Fruit fly (Drosophila melanogaster) whole organism, embryonic: ENCODE data around the gene CG8560.

ENCODE experiments used
- Asciz ChIP-seq: fragments of 200-800 bp; sonication (Bioruptor generic); optimal IDR thresholded peaks from 2 replicates; lab custom pipeline; 2017; ENCODE audit warnings: missing biosample characterization, mild to moderate bottlenecking, missing genetic modification characterization, missing genetic modification reagents
- Awh ChIP-seq: fragments of 200-800 bp; sonication (Bioruptor generic); IDR thresholded peaks from 2 replicates; pipeline ENCODE4, ENCODE4 v1.3.6; 2022; ENCODE audit warnings: missing biosample characterization, missing genetic modification characterization
- CG10147 ChIP-seq: fragments of 200-800 bp; sonication (Bioruptor generic); optimal IDR thresholded peaks from 2 replicates; lab custom pipeline; 2019; ENCODE audit warnings: missing biosample characterization, mild to moderate bottlenecking, missing genetic modification characterization, moderate library complexity
- CG10366 ChIP-seq: fragments of 200-800 bp; sonication (Bioruptor generic); IDR thresholded peaks from 2 replicates; pipeline ENCODE4 v1.3.6; 2022; ENCODE audit warnings: missing biosample characterization, missing genetic modification characterization
- CG12104 ChIP-seq: fragments of 200-800 bp; sonication (Bioruptor generic); optimal IDR thresholded peaks from 3 replicates; lab custom pipeline; 2016; ENCODE audit warnings: missing biosample characterization, missing genetic modification characterization
- CG12155 ChIP-seq: fragments of 200-800 bp; sonication (Bioruptor generic); optimal IDR thresholded peaks from 3 replicates; lab custom pipeline; 2016; ENCODE audit warnings: missing biosample characterization, missing genetic modification characterization
- CG13123 ChIP-seq: fragments of 200-800 bp; sonication (Bioruptor generic); optimal IDR thresholded peaks from 2 replicates; lab custom pipeline; 2016; ENCODE audit warnings: missing biosample characterization, missing genetic modification characterization
- CG13296 ChIP-seq: fragments of 200-800 bp; sonication (Bioruptor generic); optimal IDR thresholded peaks from 3 replicates; lab custom pipeline; 2018; ENCODE audit warnings: missing biosample characterization, mild to moderate bottlenecking, missing genetic modification characterization
- CG13424 ChIP-seq: fragments of 200-800 bp; sonication (Bioruptor generic); optimal IDR thresholded peaks from 2 replicates; lab custom pipeline; 2019; ENCODE audit warnings: missing biosample characterization, mild to moderate bottlenecking, missing genetic modification characterization, moderate library complexity
- CG13624 ChIP-seq: fragments of 200-800 bp; sonication (Bioruptor generic); optimal IDR thresholded peaks from 2 replicates; lab custom pipeline; 2016; ENCODE audit warnings: missing biosample characterization, missing genetic modification characterization
- CG15514 ChIP-seq: fragments of 200-800 bp; sonication (Bioruptor generic); optimal IDR thresholded peaks from 3 replicates; lab custom pipeline; 2017; ENCODE audit warnings: missing biosample characterization, missing genetic modification characterization, mild to moderate bottlenecking, moderate library complexity, missing genetic modification reagents
- CG1602 ChIP-seq: fragments of 200-800 bp; sonication (Bioruptor generic); optimal IDR thresholded peaks from 3 replicates; lab custom pipeline; 2016; ENCODE audit warnings: missing biosample characterization, missing genetic modification characterization
- CG17186 ChIP-seq: fragments of 200-800 bp; sonication (Bioruptor generic); optimal IDR thresholded peaks from 3 replicates; lab custom pipeline; 2017; ENCODE audit warnings: missing biosample characterization, missing genetic modification reagents, missing genetic modification characterization
- CG18619 ChIP-seq: fragments of 200-800 bp; sonication (Bioruptor generic); optimal IDR thresholded peaks from 3 replicates; lab custom pipeline; 2017; ENCODE audit warnings: missing biosample characterization, mild to moderate bottlenecking, missing genetic modification characterization
- CG4424 ChIP-seq: fragments of 200-800 bp; sonication (Bioruptor generic); optimal IDR thresholded peaks from 3 replicates; lab custom pipeline; 2016; ENCODE audit warnings: missing biosample characterization, missing genetic modification characterization
- CG5180 ChIP-seq: fragments of 200-800 bp; sonication (Bioruptor generic); optimal IDR thresholded peaks from 3 replicates; lab custom pipeline; 2017; ENCODE audit warnings: missing biosample characterization, missing genetic modification characterization, mild to moderate bottlenecking, moderate library complexity, missing genetic modification reagents
- CG6654 ChIP-seq: fragments of 200-800 bp; sonication (Bioruptor generic); optimal IDR thresholded peaks from 2 replicates; lab custom pipeline; 2017; ENCODE audit warnings: missing biosample characterization, mild to moderate bottlenecking, missing genetic modification characterization
- CG8359 ChIP-seq: fragments of 200-800 bp; sonication (Bioruptor generic); optimal IDR thresholded peaks from 2 replicates; lab custom pipeline; 2017; ENCODE audit warnings: missing biosample characterization, mild to moderate bottlenecking, missing genetic modification characterization, borderline replicate concordance
- CG9797 ChIP-seq: fragments of 200-800 bp; sonication (Bioruptor generic); optimal IDR thresholded peaks from 3 replicates; lab custom pipeline; 2018; ENCODE audit warnings: missing biosample characterization, mild to moderate bottlenecking, missing genetic modification characterization
- CrebB ChIP-seq: fragments of 200-800 bp; sonication (Bioruptor generic); optimal IDR thresholded peaks from 3 replicates; lab custom pipeline; 2018; ENCODE audit warnings: missing biosample characterization, mild to moderate bottlenecking, missing genetic modification characterization
- Dll ChIP-seq: fragments of 200-800 bp; sonication (Bioruptor generic); IDR thresholded peaks from 4 replicates; pipeline ENCODE4 v1.3.6; 2022; ENCODE audit warnings: missing biosample characterization, missing genetic modification characterization; ENCODE audit not compliant: partially characterized antibody
- Dref ChIP-seq: fragments of 200-800 bp; sonication (Bioruptor generic); IDR thresholded peaks from 2 replicates; pipeline ENCODE4 v1.3.6; 2022; ENCODE audit warnings: missing biosample characterization, missing genetic modification characterization
- Drgx ChIP-seq: fragments of 200-800 bp; sonication (Bioruptor generic); IDR thresholded peaks from 2 replicates; pipeline ENCODE4 v1.3.6; 2022; ENCODE audit warnings: missing biosample characterization, missing genetic modification characterization
- E2f1 ChIP-seq: fragments of 200-800 bp; sonication (Bioruptor generic); IDR thresholded peaks from 2 replicates; pipeline ENCODE4 v1.3.6; 2022; ENCODE audit warnings: missing biosample characterization, missing genetic modification characterization
- Ets97D ChIP-seq: fragments of 200-800 bp; sonication (Bioruptor generic); optimal IDR thresholded peaks from 3 replicates; lab custom pipeline; 2016; ENCODE audit warnings: missing biosample characterization, missing genetic modification characterization
- Hr3 ChIP-seq: fragments of 200-800 bp; sonication (Bioruptor generic); optimal IDR thresholded peaks from 3 replicates; lab custom pipeline; 2016; ENCODE audit warnings: missing biosample characterization, missing genetic modification characterization
- Hsf ChIP-seq: fragments of 200-800 bp; sonication (Bioruptor generic); optimal IDR thresholded peaks from 3 replicates; lab custom pipeline; 2016; ENCODE audit warnings: missing biosample characterization, missing genetic modification characterization
- Jarid2 ChIP-seq: fragments of 200-800 bp; sonication (Bioruptor generic); optimal IDR thresholded peaks from 3 replicates; lab custom pipeline; 2017; ENCODE audit warnings: mild to moderate bottlenecking, missing biosample characterization, missing genetic modification reagents, missing genetic modification characterization
- MTF-1 ChIP-seq: fragments of 200-800 bp; sonication (Bioruptor generic); optimal IDR thresholded peaks from 2 replicates; lab custom pipeline; 2018; ENCODE audit warnings: missing biosample characterization, mild to moderate bottlenecking, missing genetic modification characterization, borderline replicate concordance
- NC2β ChIP-seq: fragments of 200-800 bp; sonication (Bioruptor generic); optimal IDR thresholded peaks from 2 replicates; lab custom pipeline; 2016; ENCODE audit warnings: missing biosample characterization, missing genetic modification characterization
- NFAT ChIP-seq: fragments of 200-800 bp; sonication (Bioruptor generic); IDR thresholded peaks from 2 replicates; pipeline ENCODE4 v1.3.6; 2022; ENCODE audit warnings: missing biosample characterization, missing genetic modification characterization
- Nf-YB ChIP-seq: fragments of 200-800 bp; sonication (Bioruptor generic); optimal IDR thresholded peaks from 3 replicates; lab custom pipeline; 2019; ENCODE audit warnings: missing biosample characterization, mild to moderate bottlenecking, missing genetic modification characterization, moderate library complexity
- Scr ChIP-seq: fragments of 200-800 bp; sonication (Bioruptor generic); IDR thresholded peaks from 2 replicates; pipeline ENCODE4 v1.3.6; 2022; ENCODE audit warnings: missing biosample characterization, missing genetic modification characterization; ENCODE audit not compliant: partially characterized antibody
- bsh ChIP-seq, 2 experiments: fragments of 200-800 bp; sonication (Bioruptor generic); optimal IDR thresholded peaks; 2 replicates each; lab custom pipeline; 2017 to 2018; ENCODE audit warnings: mild to moderate bottlenecking in 2 of 2, missing biosample characterization in 2 of 2, missing genetic modification characterization in 2 of 2, moderate library complexity in 1 of 2
- chinmo ChIP-seq: fragments of 200-800 bp; sonication (Bioruptor generic); IDR thresholded peaks from 4 replicates; pipeline ENCODE4 v1.3.6; 2022; ENCODE audit warnings: missing biosample characterization, missing genetic modification characterization; ENCODE audit not compliant: partially characterized antibody
- ci ChIP-seq: fragments of 200-800 bp; sonication (Bioruptor generic); IDR thresholded peaks from 3 replicates; pipeline ENCODE4 v1.3.6; 2022; ENCODE audit warnings: missing biosample characterization, missing genetic modification characterization
- gsb-n ChIP-seq: fragments of 200-800 bp; sonication (Bioruptor generic); optimal IDR thresholded peaks from 3 replicates; lab custom pipeline; 2018; ENCODE audit warnings: missing biosample characterization, mild to moderate bottlenecking, missing genetic modification characterization
- gt ChIP-seq: fragments of 200-800 bp; sonication (Bioruptor generic); IDR thresholded peaks from 2 replicates; pipeline ENCODE4 v1.3.6; 2022; ENCODE audit warnings: missing biosample characterization, missing genetic modification characterization
- lbe ChIP-seq: fragments of 200-800 bp; sonication (Bioruptor generic); optimal IDR thresholded peaks from 2 replicates; lab custom pipeline; 2016; ENCODE audit warnings: missing biosample characterization, mild to moderate bottlenecking, missing genetic modification characterization
- lilli ChIP-seq: fragments of 200-800 bp; sonication (Bioruptor generic); optimal IDR thresholded peaks from 3 replicates; lab custom pipeline; 2016; ENCODE audit warnings: missing biosample characterization, missing genetic modification characterization
- lmd ChIP-seq: fragments of 200-800 bp; sonication (Bioruptor generic); IDR thresholded peaks from 2 replicates; pipeline ENCODE4 v1.3.6; 2022; ENCODE audit warnings: missing biosample characterization, missing genetic modification characterization
- nerfin-2 ChIP-seq: fragments of 200-800 bp; sonication (Bioruptor generic); IDR thresholded peaks from 2 replicates; pipeline ENCODE4 v1.3.6; 2022; ENCODE audit warnings: missing biosample characterization, missing genetic modification characterization; ENCODE audit not compliant: partially characterized antibody
- pb ChIP-seq: fragments of 200-800 bp; sonication (Bioruptor generic); optimal IDR thresholded peaks from 3 replicates; lab custom pipeline; 2016; ENCODE audit warnings: missing biosample characterization, missing genetic modification characterization
- sqz ChIP-seq: fragments of 200-800 bp; sonication (Bioruptor generic); optimal IDR thresholded peaks from 3 replicates; lab custom pipeline; 2018; ENCODE audit warnings: missing biosample characterization, mild to moderate bottlenecking, missing genetic modification characterization
- ssp ChIP-seq: fragments of 200-800 bp; sonication (Bioruptor generic); IDR thresholded peaks from 2 replicates; pipeline ENCODE4 v1.3.6; 2022; ENCODE audit warnings: missing biosample characterization, missing genetic modification characterization
- trem ChIP-seq: fragments of 200-800 bp; optimal IDR thresholded peaks from 3 replicates; lab custom pipeline; 2019; ENCODE audit warnings: missing biosample characterization, mild to moderate bottlenecking, missing genetic modification characterization, moderate library complexity
- tx ChIP-seq: fragments of 200-800 bp; sonication (Bioruptor generic); optimal IDR thresholded peaks from 2 replicates; lab custom pipeline; 2016; ENCODE audit warnings: missing biosample characterization, missing genetic modification characterization
- zfh1 ChIP-seq: fragments of 200-800 bp; sonication (Bioruptor generic); IDR thresholded peaks from 3 replicates; pipeline ENCODE4 v1.3.6; 2022; ENCODE audit warnings: missing biosample characterization, missing genetic modification characterization

CG8560 gene

dm6 chr3L:7356386-7357117 is 47.4 kb downstream of the CG8560 start, which contains the start of gene CTCF (continued):
- TF ChIP-seq Asciz (GFP tag; lab: Kevin White, UChicago) (peak; percentile 53), lmd (GFP tag; lab: Robert Waterston, UW) (peak; percentile 52; the same call in 1 of the 2 replicates), trem (tag; lab: Kevin White, UChicago) (peak; percentile 91), CG15514 (GFP tag; lab: Kevin White, UChicago) (peak; percentile 95), tx (no peak), CG8359 (GFP tag; lab: Kevin White, UChicago) (no peak), E2f1 (GFP tag; lab: Robert Waterston, UW) (0 out of 2 replicates have a peak, but pooled peaks have one; percentile 7), CG13624 (GFP tag; lab: Kevin White, UChicago) (peak; percentile 45), Dll (peak; percentile 83), CG10366 (GFP tag; lab: Robert Waterston, UW) (peak; percentile 42; the same call in 1 of the 2 replicates), Awh (GFP tag; lab: Robert Waterston, UW) (peak; percentile 62; the same call in 1 of the 2 replicates), Drgx (peak; percentile 26; the same call in 1 of the 2 replicates), CG12104 (GFP tag; lab: Kevin White, UChicago) (no peak), lilli (GFP tag; lab: Kevin White, UChicago) (peak; percentile 46), CG4424 (GFP tag; lab: Kevin White, UChicago) (peak; percentile 43), bsh (GFP tag; optimal IDR thresholded peaks at IDR 0.05; lab: Kevin White, UChicago) (peak in 1 of 2 experiments; percentile 34), CG10147 (GFP tag; lab: Kevin White, UChicago) (peak; percentile 32), CG1602 (GFP tag; lab: Kevin White, UChicago) (peak; percentile 3), Hsf (peak; percentile 62), gt (GFP tag; lab: Robert Waterston, UW) (peak; percentile 22; the same call in 1 of the 2 replicates), zfh1 (GFP tag; lab: Robert Waterston, UW) (0 out of 3 replicates have a peak, but pooled peaks have one; percentile 32), Dref (GFP tag; lab: Robert Waterston, UW) (peak; percentile 76), sqz (no peak), Hr3 (GFP tag; lab: Kevin White, UChicago) (peak; percentile 13), Jarid2 (GFP tag; lab: Kevin White, UChicago) (no peak), CG6654 (GFP tag; lab: Kevin White, UChicago) (peak; percentile 29), CG13296 (GFP tag; lab: Kevin White, UChicago) (peak; percentile 37), CG5180 (GFP tag; lab: Kevin White, UChicago) (no peak), CG17186 (peak; percentile 61), CG12155 (GFP tag; lab: Kevin White, UChicago) (peak; percentile 30), CG13424 (tag; lab: Kevin White, UChicago) (peak; percentile 18), Nf-YB (GFP tag; lab: Kevin White, UChicago) (no peak), ssp (GFP tag; lab: Robert Waterston, UW) (peak; percentile 49; the same call in 1 of the 2 replicates), MTF-1 (GFP tag; lab: Kevin White, UChicago) (no peak), ci (0 out of 3 replicates have a peak, but pooled peaks have one; percentile 41), pb (GFP tag; lab: Kevin White, UChicago) (peak; percentile 40), lbe (GFP tag; lab: Kevin White, UChicago) (peak; percentile 38), nerfin-2 (GFP tag; lab: Robert Waterston, UW) (peak; percentile 50; the same call in 1 of the 2 replicates), CG9797 (GFP tag; lab: Kevin White, UChicago) (peak; percentile 36), Scr (GFP tag; lab: Robert Waterston, UW) (peak; percentile 80), CG13123 (GFP tag; lab: Kevin White, UChicago) (no peak), NFAT (GFP tag; lab: Robert Waterston, UW) (peak; percentile 66), Ets97D (GFP tag; lab: Kevin White, UChicago) (peak; percentile 70), chinmo (GFP tag; lab: Robert Waterston, UW) (0 out of 4 replicates have a peak, but pooled peaks have one; percentile 50), CrebB (tag; lab: Kevin White, UChicago) (no peak), NC2β (peak; percentile 38), CG18619 (GFP tag; lab: Kevin White, UChicago) (peak; percentile 7), gsb-n (peak; percentile 87)
